Fruit fly (Drosophila melanogaster) ovary, adult (tissue): ENCODE data around the gene CG4101.

Experiments used
- CG17801 ChIP-seq: fragments of 200-800 bp; optimal IDR thresholded peaks from 2 replicates; lab custom pipeline; 2019; ENCODE audit warnings: missing biosample characterization, mild to moderate bottlenecking, missing genetic modification characterization, moderate library complexity; ENCODE audit not compliant: partially characterized antibody

The CG4101 gene

DNA sequence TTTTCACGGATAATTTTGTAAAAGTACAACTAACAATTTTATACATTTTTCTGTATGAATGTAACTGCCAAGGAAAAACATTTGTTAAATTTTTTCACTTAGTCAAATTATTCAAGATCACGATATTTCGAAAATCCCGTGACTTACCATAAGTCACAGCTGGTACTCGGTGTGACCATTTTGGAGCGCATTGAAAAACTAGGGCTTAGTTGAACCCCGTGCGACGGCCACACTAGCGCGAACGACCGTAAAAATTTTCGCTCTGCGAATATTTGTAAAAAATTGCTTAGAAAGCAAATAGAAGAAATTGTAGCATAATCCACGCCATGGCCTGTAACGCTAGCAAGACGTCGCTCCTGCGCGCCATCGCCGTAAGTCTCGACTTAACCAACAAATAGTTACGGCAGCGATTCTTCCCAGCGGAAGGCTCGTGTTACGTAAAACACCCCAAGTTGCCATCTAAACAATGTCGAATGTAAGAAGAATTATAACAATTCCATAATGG, 28.2 kb upstream of the CG4101 start, which contains the start of gene UQCR-C2:
TSS of gene UQCR-C2 (plus strand) at position 51 of the 505 bp plus-strand sequence.
- peak; percentile 26 for TF ChIP-seq CG17801 (GFP tag; lab: Kevin White, UChicago)

DNA sequence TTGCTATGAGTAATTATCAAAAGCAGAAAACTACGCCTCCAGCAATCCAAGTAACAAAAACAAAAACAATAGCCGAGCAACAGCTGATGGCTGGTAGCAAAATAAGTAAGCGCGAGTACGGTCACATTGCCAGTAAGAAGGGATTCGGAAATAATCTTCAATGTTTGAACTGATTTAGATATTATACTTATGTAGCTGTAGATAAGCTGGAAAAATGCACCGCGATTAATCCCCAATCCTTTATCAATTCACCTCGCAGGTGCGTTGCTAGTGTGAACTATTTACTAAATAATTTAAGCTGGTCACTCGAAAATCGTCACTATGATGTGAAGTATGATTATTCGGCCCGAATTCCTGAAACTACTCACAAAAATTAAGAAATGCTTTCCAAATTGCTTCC, 25.3 kb upstream of the CG4101 start, which contains the start of the genes Syx8 and CG32163:
TSS of gene Syx8 (minus strand) at position 69 of the 400 bp plus-strand sequence.
TSS of gene CG32163 (plus strand) at position 169 of the 400 bp plus-strand sequence.
- TF ChIP-seq CG17801 (GFP tag; lab: Kevin White, UChicago) = peak; percentile 29

DNA sequence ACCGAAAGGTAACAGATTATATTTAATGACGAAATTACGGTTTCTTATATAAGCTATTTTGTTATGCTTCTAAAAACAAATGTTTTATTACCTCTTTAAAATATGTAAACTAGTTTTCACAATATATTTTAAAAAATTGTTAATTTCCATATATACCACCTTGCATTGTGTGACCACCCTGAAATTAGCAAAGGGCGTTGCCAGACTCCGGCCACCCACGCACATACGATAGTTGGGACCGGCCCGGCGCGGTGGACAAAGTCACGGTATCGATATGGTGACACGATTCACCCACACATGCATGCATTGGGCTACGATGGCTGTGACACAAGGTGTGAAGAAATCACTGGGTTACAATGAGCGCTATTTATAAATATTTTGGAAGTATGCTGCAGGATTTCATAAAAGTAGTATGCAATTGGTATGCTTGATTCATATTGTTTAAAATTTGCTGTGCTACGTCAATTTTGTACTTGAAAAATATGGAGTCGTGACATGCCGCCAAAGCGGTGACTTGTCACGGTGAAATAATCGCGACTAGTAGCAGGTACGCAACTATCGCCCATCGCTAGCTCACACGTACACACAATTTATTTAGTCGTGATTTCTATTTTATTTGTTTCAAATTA, 24.2 kb upstream of the CG4101 start:
- TF ChIP-seq CG17801 (GFP tag; lab: Kevin White, UChicago) = peak; percentile 46

DNA sequence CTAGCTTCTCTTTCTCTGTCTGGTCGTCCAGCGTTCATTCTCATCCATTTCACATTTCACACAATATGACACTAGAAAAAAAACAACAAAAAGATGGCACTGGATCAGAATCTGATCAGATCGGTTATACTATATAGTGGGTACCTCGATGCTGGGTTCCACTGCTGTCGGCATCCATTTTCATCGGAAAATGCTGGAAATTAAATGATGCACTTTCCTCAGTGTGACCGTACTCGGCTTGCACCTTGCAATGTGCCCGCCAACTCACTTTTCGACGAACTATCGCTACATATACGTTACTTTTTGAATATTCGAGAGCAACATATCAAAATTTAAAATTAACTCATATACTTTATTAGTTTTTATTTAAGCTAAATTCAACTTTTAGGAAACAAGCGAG, 21.4 kb upstream of the CG4101 start, which contains the start of gene tra:
TSS of gene tra (minus strand) at position 191 of the 400 bp plus-strand sequence.
- TF ChIP-seq CG17801 (GFP tag; lab: Kevin White, UChicago) = no peak

DNA sequence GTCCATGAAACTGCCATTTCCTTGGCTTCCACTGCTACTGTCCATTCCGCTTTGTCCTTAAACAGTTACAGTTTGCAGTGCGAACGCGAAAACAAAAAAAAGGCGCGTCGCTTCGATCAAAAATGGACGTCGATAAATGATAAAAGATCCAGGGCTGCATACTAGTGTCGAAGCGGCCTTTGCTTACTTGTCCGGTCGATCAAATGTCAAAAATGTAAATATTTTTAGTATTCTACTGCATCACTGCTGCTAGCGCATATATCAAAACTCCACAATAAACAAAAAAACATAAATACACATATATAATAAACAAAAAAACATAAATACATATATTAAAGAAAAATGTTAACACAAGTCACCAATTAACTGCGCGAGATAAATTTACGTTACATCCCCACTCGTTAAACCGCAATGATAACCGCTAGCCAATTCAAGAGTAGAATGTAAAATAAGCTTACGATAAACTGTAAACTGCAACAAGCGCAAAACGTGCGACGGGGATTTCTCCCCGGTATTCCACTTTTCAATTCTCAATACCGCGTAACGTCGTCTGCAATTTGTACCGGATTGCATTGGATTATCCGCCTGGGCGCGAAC, 17.3 kb upstream of the CG4101 start, which contains the start of the genes spd-2 and Apl:
TSS of gene spd-2 (minus strand) at position 93 of the 597 bp plus-strand sequence.
TSS of gene Apl (plus strand) at position 260 of the 597 bp plus-strand sequence.
- TF ChIP-seq CG17801 (GFP tag; lab: Kevin White, UChicago) = no peak

DNA sequence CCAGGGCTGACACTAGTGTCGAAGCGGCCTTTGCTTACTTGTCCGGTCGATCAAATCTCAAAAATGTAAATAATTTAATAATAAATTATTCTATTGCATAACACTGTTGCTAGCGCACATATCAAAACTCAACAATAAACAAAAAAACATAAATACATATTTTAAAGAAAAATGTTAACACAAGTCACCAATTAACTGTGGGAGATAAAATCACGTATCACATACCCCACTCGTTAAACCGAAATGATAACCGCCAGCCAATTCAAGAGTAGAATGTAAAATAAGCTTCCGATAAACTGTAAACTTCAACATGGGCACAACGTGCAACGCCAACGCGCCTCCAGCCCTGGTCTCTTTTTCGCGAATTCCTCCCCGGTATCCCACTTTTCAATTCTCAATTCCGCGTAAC, 9.5 kb upstream of the CG4101 start, which contains the start of gene Arts:
TSS of gene Arts (plus strand) at position 116 of the 409 bp plus-strand sequence.
- TF ChIP-seq CG17801 (GFP tag; lab: Kevin White, UChicago) = no peak

DNA sequence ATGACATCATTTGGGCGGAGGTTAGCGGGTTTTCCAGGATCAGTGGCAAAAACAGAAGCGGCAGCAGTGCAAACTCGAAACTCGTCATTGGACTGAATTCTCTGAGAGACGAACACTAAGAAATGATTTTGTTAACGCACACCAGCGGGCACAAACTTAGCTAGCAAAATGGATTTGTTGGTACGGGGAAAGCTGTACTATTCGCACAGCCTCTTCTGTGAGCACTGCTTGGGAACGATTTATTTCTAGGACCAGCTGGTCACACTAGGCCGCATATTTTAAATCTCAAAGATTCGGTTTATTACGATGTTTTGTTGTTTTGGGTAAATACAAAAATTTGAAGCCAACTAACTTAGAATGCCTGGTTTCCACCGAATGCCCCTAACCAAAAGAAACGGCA, 3.2 kb upstream of the CG4101 start, which contains the start of gene CG4098:
TSS of gene CG4098 (minus strand) at position 228 of the 400 bp plus-strand sequence.
- TF ChIP-seq CG17801 (GFP tag; lab: Kevin White, UChicago) = peak; percentile 16

DNA sequence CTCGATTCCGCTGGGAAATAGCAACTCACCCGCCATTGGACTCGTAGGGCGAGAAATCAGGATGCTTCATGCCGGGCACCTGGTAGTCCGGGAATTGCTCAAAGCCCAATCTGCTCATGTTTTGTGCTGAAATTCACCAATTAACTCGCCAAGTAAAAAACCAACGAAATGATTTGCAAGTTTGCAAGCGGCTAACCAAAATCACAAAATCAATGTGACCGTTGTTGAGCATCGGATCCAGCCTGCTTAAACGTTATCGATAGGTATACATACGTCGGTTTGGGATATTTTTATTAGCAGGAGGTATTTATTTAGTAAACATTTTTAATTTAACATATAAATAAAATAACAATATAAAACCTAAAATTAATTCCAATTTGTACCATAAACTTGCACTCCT, 2.1 kb upstream of the CG4101 start, which contains the start of gene Prosbeta6:
TSS of gene Prosbeta6 (minus strand) at position 218 of the 400 bp plus-strand sequence.
- peak; percentile 28 for TF ChIP-seq CG17801 (GFP tag; lab: Kevin White, UChicago)

DNA sequence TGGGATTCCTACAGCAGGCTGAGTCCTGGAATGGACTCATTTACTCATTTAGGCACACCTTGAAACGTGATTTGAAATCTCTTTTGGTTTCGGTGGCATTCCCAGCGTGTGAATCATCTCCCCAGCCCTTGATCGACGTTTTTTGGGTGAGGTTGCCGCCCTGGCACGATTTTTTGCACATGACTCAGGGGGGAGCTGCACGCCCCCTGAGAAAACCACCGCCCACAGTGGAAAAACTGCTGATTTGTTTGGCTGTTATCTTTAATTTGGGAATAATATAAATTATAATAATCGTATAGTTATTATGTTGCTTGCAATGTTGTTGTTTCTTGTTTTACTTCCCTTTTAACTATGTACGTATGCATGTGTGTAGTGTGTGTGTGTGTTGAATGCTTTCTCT, 686 bp downstream of the CG4101 start:
- TF ChIP-seq CG17801 (GFP tag; lab: Kevin White, UChicago) = peak; percentile 48

DNA sequence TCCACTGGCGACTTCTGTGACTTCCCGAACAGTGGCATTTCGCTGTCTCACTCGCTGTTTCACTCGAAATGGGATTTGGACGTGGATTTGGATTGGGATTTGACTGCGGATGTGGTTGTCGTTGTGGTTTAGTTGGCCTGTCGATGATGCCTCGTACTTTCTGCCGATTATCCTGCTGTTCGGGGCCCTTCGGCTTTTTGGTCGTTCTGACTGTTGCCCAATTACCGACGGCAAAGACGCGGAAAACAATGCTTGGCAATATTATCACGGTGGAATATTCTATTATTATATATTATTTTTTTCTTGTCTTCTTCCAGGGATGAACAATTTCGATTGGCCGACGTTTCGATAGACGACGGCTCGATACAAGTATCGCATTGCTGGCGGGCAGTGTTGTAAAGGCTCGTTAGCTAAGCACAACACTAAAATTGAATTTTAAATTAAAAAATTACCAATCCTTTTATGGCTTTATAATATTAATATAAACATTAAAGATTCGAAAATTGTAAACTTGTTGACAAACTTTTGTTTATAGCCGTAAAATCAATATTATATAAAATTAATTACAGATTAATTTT, 2.9 kb downstream of the CG4101 start, which contains the start of gene Mo25:
TSS of gene Mo25 (minus strand) at position 341 of the 578 bp plus-strand sequence.
- TF ChIP-seq CG17801 (GFP tag; lab: Kevin White, UChicago) = peak; percentile 64

DNA sequence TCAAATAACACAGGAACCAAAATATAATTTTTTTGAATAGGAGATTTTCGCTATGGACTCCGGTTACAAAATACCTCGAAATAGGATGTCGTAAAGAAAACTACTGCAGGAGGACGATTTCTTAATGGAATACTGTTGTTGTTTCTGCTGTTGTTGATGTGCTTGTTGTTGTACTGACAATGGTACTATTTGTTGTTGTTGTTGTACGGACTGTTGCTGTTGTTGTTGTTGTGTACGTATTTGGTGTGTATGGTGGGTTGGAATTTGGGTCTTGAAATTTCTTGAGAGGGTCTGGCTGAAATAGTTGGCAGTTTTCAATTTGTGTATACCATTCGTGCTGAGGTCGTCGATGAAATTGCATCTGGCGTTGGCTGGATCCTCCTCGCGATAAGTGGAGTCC, 13.9 kb downstream of the CG4101 start:
- no peak for TF ChIP-seq CG17801 (GFP tag; lab: Kevin White, UChicago)

DNA sequence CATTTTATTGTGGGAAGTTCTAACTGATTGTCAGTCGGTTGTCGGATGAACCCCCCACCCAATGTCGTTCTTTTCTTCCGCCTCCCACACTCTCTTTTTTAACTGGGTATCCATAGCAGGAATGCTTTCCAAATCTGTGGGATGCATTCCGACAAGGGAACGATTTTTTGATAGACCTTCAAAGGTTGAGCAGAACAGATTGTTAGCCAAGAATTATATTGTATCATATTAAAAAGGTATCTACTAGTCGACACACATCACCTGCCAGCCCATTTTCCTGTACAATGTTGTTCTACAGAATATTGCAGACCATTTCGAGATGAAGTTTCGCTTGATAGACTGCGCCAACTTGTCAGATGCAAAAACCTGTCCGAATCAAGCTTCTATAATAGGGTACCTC, 17.5 kb downstream of the CG4101 start:
- TF ChIP-seq CG17801 (GFP tag; lab: Kevin White, UChicago) = no peak

DNA sequence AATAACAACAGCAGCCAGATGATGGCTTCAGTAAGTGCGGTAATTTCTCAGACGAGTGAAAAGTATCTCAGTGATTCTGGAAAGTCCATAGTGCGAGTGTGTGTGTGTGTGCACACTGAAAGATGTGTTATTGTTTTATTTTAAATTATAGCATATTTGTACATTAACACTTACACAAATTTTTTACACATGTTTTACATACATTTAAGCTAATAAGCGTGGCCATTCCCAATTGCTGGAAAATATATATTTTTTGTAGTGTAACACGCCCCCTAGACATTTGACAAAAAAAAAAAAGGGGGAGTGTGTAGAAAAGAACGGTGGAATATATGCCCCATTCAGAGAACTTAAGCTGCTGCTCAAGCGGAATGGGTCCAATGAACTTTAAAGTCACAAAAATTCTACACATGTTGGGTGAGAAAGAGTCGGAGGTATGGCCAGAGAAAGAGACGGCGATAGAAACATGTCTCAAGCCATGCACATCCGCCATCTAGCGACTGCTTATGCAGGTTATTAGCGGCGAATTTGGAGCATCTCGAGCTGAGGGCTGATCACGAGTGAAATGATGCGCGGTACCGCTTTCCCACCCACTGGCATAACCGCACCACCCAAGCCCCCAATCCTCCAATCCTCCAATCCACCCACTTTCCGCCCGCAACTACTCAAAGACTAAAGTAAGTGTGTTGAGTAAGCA, 19.7 kb downstream of the CG4101 start:
- TF ChIP-seq CG17801 (GFP tag; lab: Kevin White, UChicago) = no peak

DNA sequence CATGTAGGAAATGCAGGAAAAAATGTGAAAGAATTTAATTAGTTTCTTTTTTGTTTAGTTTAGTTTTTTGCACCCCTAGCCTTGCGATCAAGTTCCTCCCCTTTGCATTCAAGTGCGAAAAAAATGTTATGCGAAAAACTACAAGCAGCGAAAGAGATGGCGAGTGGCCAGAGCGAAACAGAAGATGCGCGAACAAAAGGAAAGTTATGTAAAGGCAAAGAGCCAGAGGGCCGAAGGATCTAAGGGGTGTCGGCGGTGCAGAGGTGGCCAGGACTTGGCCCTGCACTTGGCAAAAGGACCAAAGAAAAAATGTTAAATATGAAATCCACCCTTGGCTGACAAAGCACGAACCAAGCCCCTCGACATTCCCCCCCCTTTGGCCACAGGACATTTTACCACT, 21.8 kb downstream of the CG4101 start:
- TF ChIP-seq CG17801 (GFP tag; lab: Kevin White, UChicago) = no peak
